Worm (Caenorhabditis elegans): Measurements from ENCODE around the gene ndua-5.

The ndua-5 gene

DNA sequence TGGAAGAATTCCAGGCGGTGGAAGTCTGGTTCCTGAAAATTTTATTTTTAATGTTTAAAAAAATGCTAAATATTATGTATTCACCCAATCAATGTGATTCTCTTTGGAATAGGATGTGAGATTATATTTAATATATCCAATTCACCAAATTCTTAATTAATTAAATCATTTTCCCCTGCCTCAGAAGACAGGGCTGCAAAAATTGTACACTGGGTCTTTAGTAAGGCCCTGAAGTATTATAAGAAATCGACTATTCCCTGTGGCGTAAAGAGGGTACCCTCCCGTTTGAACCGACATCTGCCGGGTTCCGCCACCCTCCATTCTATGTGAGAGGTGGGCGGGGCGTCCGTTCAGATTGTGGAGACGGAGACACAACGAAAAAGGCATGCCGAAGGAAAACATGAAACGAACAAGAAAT, 13.5 kb downstream of the ndua-5 start (continued):
- TF ChIP-seq F39B2.1 (GFP tag; IDR thresholded peaks at IDR 0.05) (no peak), rcor-1 (GFP tag; IDR thresholded peaks at IDR 0.05) (peak; percentile 55; the same call in 1 of the 2 replicates), die-1 (tag; optimal IDR thresholded peaks at IDR 0.05) (peak; percentile 30), ztf-25 (GFP tag; IDR thresholded peaks at IDR 0.05) (no peak), lsl-1 (GFP tag; optimal IDR thresholded peaks at IDR 0.05) (peak; percentile 36), ets-4 (GFP tag; optimal IDR thresholded peaks at IDR 0.05) (no peak), nhr-179 (tag; optimal IDR thresholded peaks at IDR 0.05) (no peak), him-1 (tag; optimal IDR thresholded peaks at IDR 0.05) (peak; percentile 51), lin-26 (GFP tag; IDR thresholded peaks at IDR 0.05) (no peak; the same call in 1 of the 2 replicates), hsf-1 (GFP tag; IDR thresholded peaks at IDR 0.05) (0 out of 2 replicates have a peak, but pooled peaks have one; percentile 16), Y53F4B.3 (GFP tag; IDR thresholded peaks at IDR 0.05) (no peak), snpc-1.1 (tag; optimal IDR thresholded peaks at IDR 0.05; ENCODE audit: insufficient read depth) (peak; percentile 89), unc-130 (GFP tag; optimal IDR thresholded peaks at IDR 0.05) (no peak), lag-1 (GFP tag; IDR thresholded peaks at IDR 0.05) (0 out of 2 replicates have a peak, but pooled peaks have one; percentile 61), B0019.2 (GFP tag; conservative IDR thresholded peaks at IDR 0.05) (no peak), B0336.3 (GFP tag; IDR thresholded peaks at IDR 0.05) (peak; percentile 94), F33H1.4 (GFP tag; IDR thresholded peaks at IDR 0.05) (peak; percentile 22; the same call in 1 of the 2 replicates), rec-8 (tag; optimal IDR thresholded peaks at IDR 0.05) (peak in 1 of 2 experiments; percentile 25), sdz-38 (tag; optimal IDR thresholded peaks at IDR 0.05) (no peak), ceh-100 (GFP tag; IDR thresholded peaks at IDR 0.05) (0 out of 2 replicates have a peak, but pooled peaks have one; percentile 37), hlh-12 (tag; optimal IDR thresholded peaks at IDR 0.05) (no peak), efl-1 (GFP tag; optimal IDR thresholded peaks at IDR 0.05) (no peak), bed-1 (GFP tag; IDR thresholded peaks at IDR 0.05) (no peak), snpc-3.4 (tag; optimal IDR thresholded peaks at IDR 0.05) (peak; percentile 11), zim-3 (tag; optimal IDR thresholded peaks at IDR 0.05) (no peak), B0261.1 (tag; optimal IDR thresholded peaks at IDR 0.05) (peak; percentile 17), madf-10 (tag; optimal IDR thresholded peaks at IDR 0.05) (peak; percentile 42), madf-6 (GFP tag; IDR thresholded peaks at IDR 0.05) (peak; percentile 71), ztf-18 (tag; optimal IDR thresholded peaks at IDR 0.05) (peak; percentile 2), somi-1 (GFP tag; optimal IDR thresholded peaks at IDR 0.05) (no peak)

DNA sequence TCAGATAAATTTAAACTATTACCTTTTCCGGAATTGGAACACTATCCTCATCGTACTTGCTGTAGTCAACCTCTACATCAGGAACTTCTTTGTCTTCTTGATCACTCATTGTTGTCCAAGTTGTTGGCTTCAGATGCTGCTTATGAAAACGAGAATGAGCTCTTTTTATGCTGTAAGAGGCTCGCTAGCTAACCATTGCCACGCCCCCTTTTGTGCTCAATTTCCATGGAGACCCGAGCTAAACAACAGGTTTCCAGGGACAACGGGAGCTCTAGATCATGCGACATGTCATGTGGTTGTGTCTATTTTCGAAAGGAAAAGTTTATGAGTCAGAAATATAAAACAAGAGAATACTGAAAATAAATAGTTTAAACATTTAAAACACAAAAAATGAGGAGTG, 14.3 kb downstream of the ndua-5 start, which contains the start of gene C33A12.4:
Gene C33A12.4, minus strand, starts transcription at position 131 of the 400 bp plus-strand sequence.
- no peak for TF ChIP-seq nhr-27 (tag; optimal IDR thresholded peaks at IDR 0.05)
- TF ChIP-seq madf-6 (GFP tag; IDR thresholded peaks at IDR 0.05) = peak; percentile 7; the same call in 1 of the 2 replicates
- peak; percentile 7; the same call in 1 of the 2 replicates for TF ChIP-seq rcor-1 (GFP tag; IDR thresholded peaks at IDR 0.05)
- TF ChIP-seq cebp-1 (GFP tag; IDR thresholded peaks at IDR 0.05) = no peak
- TF ChIP-seq cebp-1 (tag; optimal IDR thresholded peaks at IDR 0.05) = peak; percentile 8

DNA sequence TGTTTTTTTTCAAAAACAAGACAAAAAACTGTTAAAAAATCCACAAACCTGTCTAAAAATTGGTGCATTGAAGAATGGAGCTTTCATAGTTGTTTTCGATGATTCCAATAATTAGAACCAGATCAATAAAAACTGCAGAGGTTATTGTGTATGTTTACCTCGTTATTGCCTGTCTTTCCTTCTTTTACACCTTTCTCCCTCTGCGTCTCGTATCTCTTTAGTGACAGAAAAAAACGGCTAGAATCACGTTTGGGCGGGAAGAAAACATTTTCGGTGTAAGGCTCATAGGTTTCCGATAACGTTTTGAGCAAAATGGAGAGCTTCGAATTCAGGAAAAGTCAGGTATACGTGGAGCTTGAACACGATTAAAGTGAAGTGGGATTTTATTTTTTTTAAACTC, 16.1 kb downstream of the ndua-5 start, which contains the start of gene ethe-1:
Gene ethe-1, minus strand, starts transcription at position 150 of the 400 bp plus-strand sequence.
- peak; percentile 18 for TF ChIP-seq nhr-80 (tag; optimal IDR thresholded peaks at IDR 0.05)
- TF ChIP-seq F49E8.2 (tag; optimal IDR thresholded peaks at IDR 0.05; ENCODE audit: insufficient read depth) = no peak
- TF ChIP-seq snpc-4 (GFP tag; optimal IDR thresholded peaks at IDR 0.05) = no peak
- TF ChIP-seq snpc-4 (tag; optimal IDR thresholded peaks at IDR 0.05) = peak; percentile 9 to 47 (median 38)

Measured in whole organism, young adult.